Fruit fly (Drosophila melanogaster): ENCODE results near the gene Cht7.

Cht7 gene

DNA sequence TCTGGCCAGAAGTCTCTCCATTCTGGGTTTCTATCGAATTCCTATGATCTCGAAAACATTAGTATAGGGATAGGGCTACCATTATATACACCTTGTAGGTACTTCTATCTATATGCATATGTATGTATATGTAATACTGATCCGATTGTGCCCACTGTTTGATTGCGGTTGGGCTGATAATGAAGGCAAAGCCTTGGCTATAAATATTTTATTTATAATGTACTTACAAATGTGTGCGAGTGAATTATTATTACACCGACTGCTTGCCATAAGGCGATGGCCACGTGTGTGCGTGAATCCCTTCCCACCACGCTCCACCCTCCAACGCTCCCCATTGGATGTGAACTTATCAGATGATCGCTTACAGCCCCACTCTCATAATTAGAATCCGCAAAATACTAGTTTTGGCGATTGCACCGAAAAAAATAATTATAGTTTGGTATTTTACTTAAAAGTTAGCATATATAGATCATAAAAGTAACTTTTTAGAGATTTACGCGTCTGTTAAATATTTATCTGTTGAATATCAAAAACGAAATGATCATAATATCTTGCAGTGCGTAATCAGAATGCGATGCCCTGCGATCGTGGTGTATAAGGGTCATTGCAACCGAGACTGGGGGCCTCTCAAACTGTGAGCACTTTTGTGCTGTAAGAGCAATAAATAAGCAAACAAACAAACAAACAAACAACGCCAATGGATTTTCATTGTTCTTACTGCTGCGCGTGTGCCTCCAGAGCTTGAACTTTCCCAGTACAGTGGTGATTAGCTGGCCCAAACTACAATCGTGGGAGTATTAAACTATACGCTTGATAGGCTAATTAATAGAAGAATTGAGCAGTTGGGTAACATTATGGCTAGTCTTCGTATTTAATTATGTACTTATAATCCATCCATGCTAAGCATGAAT lies 26.4 kb downstream of the Cht7 start (continued):
- TF ChIP-seq ro (GFP tag; IDR thresholded peaks at IDR 0.05) (no peak), CG9817 (tag; optimal IDR thresholded peaks at IDR 0.05) (no peak), CG7556 (GFP tag; optimal IDR thresholded peaks at IDR 0.05) (peak; percentile 20), ac (GFP tag; optimal IDR thresholded peaks at IDR 0.05) (no peak), Usf (GFP tag; optimal IDR thresholded peaks at IDR 0.05) (no peak), ham (GFP tag; IDR thresholded peaks at IDR 0.05) (no peak), Meics (GFP tag; optimal IDR thresholded peaks at IDR 0.05) (peak; percentile 6), zfh1 (GFP tag; IDR thresholded peaks at IDR 0.05) (peak; percentile 46; the same call in 2 of the 3 replicates), HLH3B (GFP tag; IDR thresholded peaks at IDR 0.05) (peak; percentile 55), H15 (GFP tag; IDR thresholded peaks at IDR 0.05) (peak; percentile 52; the same call in 1 of the 3 replicates), tgo (GFP tag; IDR thresholded peaks at IDR 0.05) (peak; percentile 59; the same call in 2 of the 3 replicates), CG9932 (GFP tag; IDR thresholded peaks at IDR 0.05) (no peak), D (optimal IDR thresholded peaks at IDR 0.05) (no peak), D (GFP tag; optimal IDR thresholded peaks at IDR 0.05) (no peak), Ada2b (GFP tag; IDR thresholded peaks at IDR 0.05) (peak; percentile 33; the same call in 1 of the 2 replicates), CG32772 (GFP tag; IDR thresholded peaks at IDR 0.05) (peak; percentile 46), crol (GFP tag; IDR thresholded peaks at IDR 0.05) (peak; percentile 77), Stat92E (GFP tag; optimal IDR thresholded peaks at IDR 0.05) (no peak), ase (GFP tag; IDR thresholded peaks at IDR 0.05) (peak; percentile 43; the same call in 1 of the 3 replicates), Jarid2 (GFP tag; optimal IDR thresholded peaks at IDR 0.05) (no peak), grau (tag; optimal IDR thresholded peaks at IDR 0.05) (peak; percentile 75), CG10321 (GFP tag; IDR thresholded peaks at IDR 0.05) (no peak), mirr (GFP tag; optimal IDR thresholded peaks at IDR 0.05) (peak; percentile 95), bsh (GFP tag; optimal IDR thresholded peaks at IDR 0.05) (peak in 1 of 2 experiments; percentile 51)

DNA sequence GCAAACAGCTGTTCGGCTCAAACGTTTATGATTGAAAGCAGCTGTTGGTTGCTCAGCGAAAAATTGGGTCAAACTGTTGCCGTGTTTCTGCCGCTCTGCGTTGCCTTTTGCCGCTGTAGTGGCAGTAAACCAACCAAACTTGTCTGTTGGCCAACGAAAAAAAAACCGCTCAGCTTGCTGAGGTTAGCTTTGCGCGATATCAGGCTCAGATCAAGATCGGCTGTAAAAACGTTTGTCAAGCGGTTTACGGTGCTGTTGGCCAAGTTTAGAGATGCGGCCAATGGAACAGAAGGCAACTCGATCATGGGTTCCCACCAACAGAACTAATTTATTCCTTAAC lies 27.6 kb downstream of the Cht7 start:
- TF ChIP-seq Lpt (GFP tag; optimal IDR thresholded peaks at IDR 0.05): no peak
- no peak for TF ChIP-seq Dll (GFP tag; IDR thresholded peaks at IDR 0.05; ENCODE audit: partially characterized antibody)
- peak; percentile 50; the same call in 1 of the 3 replicates for TF ChIP-seq CG6175 (GFP tag; IDR thresholded peaks at IDR 0.05)
- TF ChIP-seq abd-A (tag; optimal IDR thresholded peaks at IDR 0.05): peak; percentile 22
- no peak for TF ChIP-seq CkIIα-i1 (GFP tag; IDR thresholded peaks at IDR 0.05)
- no peak for TF ChIP-seq CG17361 (GFP tag; IDR thresholded peaks at IDR 0.05)
- TF ChIP-seq CG3838 (GFP tag; optimal IDR thresholded peaks at IDR 0.05): no peak
- TF ChIP-seq CG15514 (GFP tag; optimal IDR thresholded peaks at IDR 0.05): no peak
- TF ChIP-seq ci (GFP tag; IDR thresholded peaks at IDR 0.05): 0 out of 3 replicates have a peak, but pooled peaks have one; percentile 4
- no peak for TF ChIP-seq CG7839 (tag; optimal IDR thresholded peaks at IDR 0.05)
- no peak for TF ChIP-seq ase (GFP tag; IDR thresholded peaks at IDR 0.05)
- TF ChIP-seq CG13287 (GFP tag; IDR thresholded peaks at IDR 0.05; ENCODE audit: partially characterized antibody): peak; percentile 26; the same call in 1 of the 2 replicates
- no peak for TF ChIP-seq unpg (GFP tag; optimal IDR thresholded peaks at IDR 0.05)
- TF ChIP-seq danr (GFP tag; IDR thresholded peaks at IDR 0.05): no peak
- peak; percentile 70 for TF ChIP-seq sqz (GFP tag; optimal IDR thresholded peaks at IDR 0.05)
- TF ChIP-seq Xrp1 (GFP tag; IDR thresholded peaks at IDR 0.05): no peak
- TF ChIP-seq CG10321 (GFP tag; IDR thresholded peaks at IDR 0.05): 0 out of 2 replicates have a peak, but pooled peaks have one; percentile 1
- peak; percentile 14 for TF ChIP-seq CG15601 (tag; optimal IDR thresholded peaks at IDR 0.05)
- no peak for TF ChIP-seq C15 (GFP tag; IDR thresholded peaks at IDR 0.05)
- no peak for TF ChIP-seq Ada2b (GFP tag; IDR thresholded peaks at IDR 0.05)
- peak in 1 of 2 experiments; percentile 57 for TF ChIP-seq crp (GFP tag; optimal IDR thresholded peaks at IDR 0.05)
- TF ChIP-seq tup (GFP tag; optimal IDR thresholded peaks at IDR 0.05): no peak
- TF ChIP-seq grn (GFP tag; optimal IDR thresholded peaks at IDR 0.05): peak; percentile 75
- TF ChIP-seq CG12769 (tag; optimal IDR thresholded peaks at IDR 0.05): peak; percentile 18
- peak; percentile 89 for TF ChIP-seq CG5180 (GFP tag; optimal IDR thresholded peaks at IDR 0.05)
- no peak for TF ChIP-seq nerfin-2 (GFP tag; IDR thresholded peaks at IDR 0.05; ENCODE audit: partially characterized antibody)
- no peak for TF ChIP-seq Opbp (GFP tag; IDR thresholded peaks at IDR 0.05; ENCODE audit: partially characterized antibody)

All from whole organism, embryonic.